Worm (Caenorhabditis elegans) whole organism, mixed stage, embryonic: ENCODE results near the gene picd-1.
A peak's percentile ranks its signal among the peaks of the same experiment; 100 is the strongest.

Experiments
- blmp-1 ChIP-seq: fragments of 150-350 bp; optimal IDR thresholded peaks from 2 replicates; lab custom pipeline; 2014; ENCODE audit warnings: missing biosample characterization, missing genetic modification characterization
- hlh-1 ChIP-seq: fragments of 150-350 bp; optimal IDR thresholded peaks from 2 replicates; lab custom pipeline; 2014; ENCODE audit warnings: missing biosample characterization, missing genetic modification reagents, missing genetic modification characterization
- nhr-12 ChIP-seq: fragments of 150-350 bp; optimal IDR thresholded peaks from 2 replicates; lab custom pipeline; 2014; ENCODE audit warnings: missing biosample characterization, missing genetic modification characterization
- nhr-237 ChIP-seq: fragments of 150-350 bp; optimal IDR thresholded peaks from 2 replicates; lab custom pipeline; 2014; ENCODE audit warnings: missing biosample characterization, missing genetic modification characterization
- pha-4 ChIP-seq: fragments of 150-350 bp; optimal IDR thresholded peaks from 2 replicates; lab custom pipeline; 2018; ENCODE audit warnings: missing biosample characterization, missing genetic modification reagents, missing genetic modification characterization
- snpc-4 ChIP-seq: fragments of 150-350 bp; optimal IDR thresholded peaks from 2 replicates; lab custom pipeline; 2014; ENCODE audit warnings: missing biosample characterization, missing genetic modification characterization
- ztf-11 ChIP-seq: fragments of 150-350 bp; optimal IDR thresholded peaks from 2 replicates; lab custom pipeline; 2014; ENCODE audit warnings: missing biosample characterization, missing genetic modification characterization

DNA sequence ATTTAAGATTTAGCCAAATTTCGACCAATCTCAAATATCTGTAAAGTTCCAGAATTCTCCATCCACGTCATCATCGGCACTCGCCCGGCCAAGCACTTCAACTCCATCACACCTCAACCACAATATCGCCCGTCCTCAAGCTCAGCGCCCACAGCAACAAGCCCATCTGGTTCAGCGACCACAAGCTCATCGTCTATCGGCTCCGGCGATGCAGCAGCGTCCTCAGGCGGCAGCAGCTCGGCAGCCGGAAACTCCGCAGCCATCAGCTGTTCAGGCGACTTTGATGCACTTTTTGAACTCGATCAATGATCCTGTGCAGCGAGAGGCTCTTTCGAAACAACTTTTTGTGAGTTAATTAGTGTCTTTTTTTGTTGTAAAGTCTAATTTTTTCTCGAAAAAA, 12.7 kb downstream of the picd-1 start:
- no peak for TF ChIP-seq blmp-1 (tag; lab: Kevin White, UChicago)
- no peak for TF ChIP-seq nhr-12 (tag; lab: Kevin White, UChicago)
- no peak for TF ChIP-seq nhr-237
- no peak for TF ChIP-seq ztf-11
- no peak for TF ChIP-seq snpc-4 (tag; lab: Kevin White, UChicago)
- TF ChIP-seq hlh-1 (tag; lab: Kevin White, UChicago): peak; percentile 25
- TF ChIP-seq pha-4: no peak
